Worm (Caenorhabditis elegans) whole organism, L2 larva: ENCODE measurements around the gene rep-1.

ENCODE experiments used
- Y55F3AM.14 ChIP-seq: fragments of 200-800 bp; sonication (Bioruptor generic); optimal IDR thresholded peaks from 2 replicates; lab custom pipeline; 2018; ENCODE audit warnings: mild to moderate bottlenecking, missing genetic modification characterization, missing compliant biosample characterization
- ceh-82 ChIP-seq: fragments of 150-350 bp; optimal IDR thresholded peaks from 2 replicates; lab custom pipeline; 2014; ENCODE audit warnings: missing biosample characterization, missing genetic modification characterization
- fos-1 ChIP-seq: fragments of 150-350 bp; optimal IDR thresholded peaks from 2 replicates; lab custom pipeline; 2014; ENCODE audit warnings: missing biosample characterization, missing genetic modification characterization
- lin-13 ChIP-seq: fragments of 150-350 bp; optimal IDR thresholded peaks from 2 replicates; lab custom pipeline; 2014; ENCODE audit warnings: missing biosample characterization, missing genetic modification reagents, missing genetic modification characterization
- mdl-1 ChIP-seq, 2 experiments: fragments of 150-350 bp in 1 of 2; sonication (generic microtip) in 1 of 2; optimal IDR thresholded peaks; 2 replicates each; lab custom pipeline; 2017; ENCODE audit warnings: missing biosample characterization in 2 of 2, missing genetic modification characterization in 2 of 2
- nhr-11 ChIP-seq: fragments of 150-350 bp; optimal IDR thresholded peaks from 2 replicates; lab custom pipeline; 2014; ENCODE audit warnings: missing biosample characterization, missing genetic modification characterization
- nhr-12 ChIP-seq: fragments of 150-350 bp; optimal IDR thresholded peaks from 2 replicates; lab custom pipeline; 2014; ENCODE audit warnings: missing biosample characterization, missing genetic modification characterization
- sem-4 ChIP-seq: fragments of 150-350 bp; optimal IDR thresholded peaks from 2 replicates; lab custom pipeline; 2014; ENCODE audit warnings: missing biosample characterization, missing genetic modification reagents, missing genetic modification characterization
- unc-39 ChIP-seq: fragments of 150-350 bp; optimal IDR thresholded peaks from 2 replicates; lab custom pipeline; 2014; ENCODE audit warnings: missing biosample characterization, missing genetic modification characterization
- unc-55 ChIP-seq: fragments of 150-350 bp; sonication (generic microtip); optimal IDR thresholded peaks from 3 replicates; lab custom pipeline; 2014; ENCODE audit warnings: missing biosample characterization, missing genetic modification reagents, missing genetic modification characterization
- unc-62 ChIP-seq: fragments of 150-350 bp; optimal IDR thresholded peaks from 2 replicates; lab custom pipeline; 2014; ENCODE audit warnings: missing biosample characterization, missing genetic modification reagents, missing genetic modification characterization
- ztf-11 ChIP-seq: sonication (generic microtip); optimal IDR thresholded peaks from 2 replicates; lab custom pipeline; 2017; ENCODE audit warnings: missing biosample characterization, missing genetic modification characterization
- ztf-4 ChIP-seq: fragments of 150-350 bp; optimal IDR thresholded peaks from 2 replicates; lab custom pipeline; 2014; ENCODE audit warnings: missing biosample characterization, missing genetic modification characterization

DNA sequence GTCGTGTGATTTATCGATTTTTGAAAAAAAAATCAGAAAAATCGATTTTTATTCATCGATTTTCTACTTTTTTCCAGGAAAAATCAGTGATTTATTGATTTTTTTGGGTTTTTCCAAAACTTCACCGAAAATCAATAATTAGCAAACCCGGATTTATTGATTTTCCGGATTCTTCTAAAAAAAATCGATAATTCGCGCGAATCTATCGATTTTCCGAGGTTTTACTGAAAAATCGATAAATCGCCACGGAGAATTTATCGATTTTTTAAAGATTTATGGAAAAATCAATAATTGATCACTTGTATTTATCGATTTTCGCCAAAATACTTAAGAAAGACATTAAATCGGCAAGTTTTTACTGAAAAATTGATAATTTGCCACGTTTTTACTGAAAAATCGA lies 13.4 kb downstream of the rep-1 start:
- no peak for TF ChIP-seq unc-55 (GFP tag; lab: Kevin White, UChicago)
- no peak for TF ChIP-seq ztf-4 (tag; lab: Kevin White, UChicago)
- no peak for TF ChIP-seq lin-13 (GFP tag; lab: Kevin White, UChicago)
- no peak for TF ChIP-seq nhr-12 (tag; lab: Kevin White, UChicago)
- TF ChIP-seq Y55F3AM.14 (GFP tag; lab: Kevin White, UChicago) = no peak
- TF ChIP-seq unc-62 (GFP tag; lab: Kevin White, UChicago) = no peak
- TF ChIP-seq unc-39 (tag; lab: Kevin White, UChicago) = no peak
- no peak for TF ChIP-seq ztf-11
- no peak for TF ChIP-seq fos-1 (tag; lab: Kevin White, UChicago)
- no peak for TF ChIP-seq nhr-11
- no peak for TF ChIP-seq sem-4 (tag; lab: Kevin White, UChicago)
- no peak for TF ChIP-seq mdl-1 (tag; optimal IDR thresholded peaks at IDR 0.05; lab: Kevin White, UChicago)
- TF ChIP-seq ceh-82 = no peak
